Worm (Caenorhabditis elegans): ENCODE measurements around the gene abcx-1.

abcx-1 gene

ce11 chrII:6491187-6491586, 40.8 kb upstream of the abcx-1 start (continued):
- TF ChIP-seq gei-17 (GFP tag; optimal IDR thresholded peaks at IDR 0.05) = no peak
- TF ChIP-seq bed-2 (GFP tag; IDR thresholded peaks at IDR 0.05) = no peak
- TF ChIP-seq K12H6.12 (tag; optimal IDR thresholded peaks at IDR 0.05) = no peak
- TF ChIP-seq lin-54 (GFP tag; optimal IDR thresholded peaks at IDR 0.05) = peak; percentile 69
- no peak for TF ChIP-seq lsy-27 (tag; optimal IDR thresholded peaks at IDR 0.05; ENCODE audit: borderline replicate concordance, insufficient read depth)
- TF ChIP-seq ccch-3 (GFP tag; optimal IDR thresholded peaks at IDR 0.05) = no peak
- TF ChIP-seq madf-6 (GFP tag; IDR thresholded peaks at IDR 0.05) = peak; percentile 86
- no peak for TF ChIP-seq akir-1 (GFP tag; optimal IDR thresholded peaks at IDR 0.05)
- no peak for TF ChIP-seq nhr-90 (tag; optimal IDR thresholded peaks at IDR 0.05)
- 0 out of 2 replicates have a peak, but pooled peaks have one; percentile 18 for TF ChIP-seq cebp-1 (GFP tag; IDR thresholded peaks at IDR 0.05)
- peak; percentile 50 for TF ChIP-seq cebp-1 (tag; optimal IDR thresholded peaks at IDR 0.05)
- no peak for TF ChIP-seq efl-1 (GFP tag; optimal IDR thresholded peaks at IDR 0.05)
- 0 out of 2 replicates have a peak, but pooled peaks have one; percentile 37 for TF ChIP-seq pbrm-1 (GFP tag; IDR thresholded peaks at IDR 0.05)
- no peak for TF ChIP-seq ztf-3 (GFP tag; optimal IDR thresholded peaks at IDR 0.05)
- no peak for TF ChIP-seq F52B5.7 (tag; optimal IDR thresholded peaks at IDR 0.05)
- TF ChIP-seq ztf-28 (GFP tag; IDR thresholded peaks at IDR 0.05) = no peak
- TF ChIP-seq egrh-3 (GFP tag; IDR thresholded peaks at IDR 0.05) = no peak
- TF ChIP-seq attf-5 (GFP tag; optimal IDR thresholded peaks at IDR 0.05) = no peak
- no peak for TF ChIP-seq madf-10 (tag; optimal IDR thresholded peaks at IDR 0.05)
- no peak for TF ChIP-seq somi-1 (GFP tag; optimal IDR thresholded peaks at IDR 0.05)
- TF ChIP-seq xnd-1 (tag; optimal IDR thresholded peaks at IDR 0.05) = peak; percentile 39
- TF ChIP-seq ets-4 (GFP tag; optimal IDR thresholded peaks at IDR 0.05) = no peak
- no peak for TF ChIP-seq bed-1 (GFP tag; IDR thresholded peaks at IDR 0.05)
- TF ChIP-seq nhr-27 (tag; optimal IDR thresholded peaks at IDR 0.05) = no peak
- TF ChIP-seq T07F8.4 (tag; optimal IDR thresholded peaks at IDR 0.05) = peak; percentile 6
- TF ChIP-seq nfya-1 (tag; optimal IDR thresholded peaks at IDR 0.05; ENCODE audit: borderline replicate concordance, insufficient read depth) = no peak
- TF ChIP-seq ceh-91 (GFP tag; IDR thresholded peaks at IDR 0.05) = peak; percentile 56
- TF ChIP-seq madf-3 (GFP tag; IDR thresholded peaks at IDR 0.05) = peak; percentile 86
- TF ChIP-seq sea-2 (GFP tag; IDR thresholded peaks at IDR 0.05) = no peak
- no peak; the same call in 1 of the 2 replicates for TF ChIP-seq Y53F4B.3 (GFP tag; IDR thresholded peaks at IDR 0.05)
- TF ChIP-seq him-1 (tag; optimal IDR thresholded peaks at IDR 0.05) = no peak
- TF ChIP-seq nhr-80 (tag; optimal IDR thresholded peaks at IDR 0.05) = no peak
- TF ChIP-seq egl-18 (GFP tag; IDR thresholded peaks at IDR 0.05) = no peak
- peak; percentile 27 for TF ChIP-seq mes-4 (tag; optimal IDR thresholded peaks at IDR 0.05)
- TF ChIP-seq ztf-25 (GFP tag; IDR thresholded peaks at IDR 0.05) = 0 out of 2 replicates have a peak, but pooled peaks have one; percentile 37
- peak; percentile 73 for TF ChIP-seq lin-26 (GFP tag; IDR thresholded peaks at IDR 0.05)
- TF ChIP-seq ztf-22 (GFP tag; optimal IDR thresholded peaks at IDR 0.05) = no peak
- peak; percentile 58 for TF ChIP-seq tbp1 (GFP tag; optimal IDR thresholded peaks at IDR 0.05)
- TF ChIP-seq ZK185.1 (tag; optimal IDR thresholded peaks at IDR 0.05; ENCODE audit: poor library complexity, severe bottlenecking) = no peak
- no peak for TF ChIP-seq unc-62 (GFP tag; optimal IDR thresholded peaks at IDR 0.05)
- TF ChIP-seq chd-7 (tag; optimal IDR thresholded peaks at IDR 0.05) = no peak
- TF ChIP-seq athp-1 (tag; optimal IDR thresholded peaks at IDR 0.05) = peak; percentile 81
- no peak for TF ChIP-seq F22D6.2 (tag; optimal IDR thresholded peaks at IDR 0.05)
- TF ChIP-seq dpl-1 (GFP tag; optimal IDR thresholded peaks at IDR 0.05) = no peak
- TF ChIP-seq egl-44 (GFP tag; IDR thresholded peaks at IDR 0.05) = 0 out of 2 replicates have a peak, but pooled peaks have one; percentile 48
- TF ChIP-seq nfya-2 (GFP tag; IDR thresholded peaks at IDR 0.05) = no peak
- TF ChIP-seq ceh-58 (GFP tag; IDR thresholded peaks at IDR 0.05) = 0 out of 2 replicates have a peak, but pooled peaks have one; percentile 18
- TF ChIP-seq ama-1 (optimal IDR thresholded peaks at IDR 0.05) = no peak
- TF ChIP-seq ama-1 (GFP tag; optimal IDR thresholded peaks at IDR 0.05) = peak in 1 of 2 experiments; percentile 69
- TF ChIP-seq F49E8.2 (tag; optimal IDR thresholded peaks at IDR 0.05; ENCODE audit: insufficient read depth) = peak; percentile 93

Data from whole organism, young adult.